Fruit fly (Drosophila melanogaster): Measurements from ENCODE around the gene CG13609.

CG13609 gene

dm6 chr3R:24276104-24277008 lies 49.5 kb downstream of the CG13609 start, which contains the start of gene Orct (continued):
- peak; percentile 50 for TF ChIP-seq CG6808 (GFP tag; optimal IDR thresholded peaks at IDR 0.05)
- peak; percentile 57 for TF ChIP-seq CG10631 (GFP tag; optimal IDR thresholded peaks at IDR 0.05)
- TF ChIP-seq CG32006 (GFP tag; optimal IDR thresholded peaks at IDR 0.05) = peak; percentile 74
- TF ChIP-seq fd59A (GFP tag; optimal IDR thresholded peaks at IDR 0.05) = peak; percentile 44
- TF ChIP-seq Ets21C (GFP tag; optimal IDR thresholded peaks at IDR 0.05) = peak; percentile 5
- no peak for TF ChIP-seq CG6854 (GFP tag; optimal IDR thresholded peaks at IDR 0.05)
- TF ChIP-seq Hr38 (GFP tag; optimal IDR thresholded peaks at IDR 0.05) = no peak
- TF ChIP-seq Eip93F (GFP tag; optimal IDR thresholded peaks at IDR 0.05) = peak; percentile 35
- TF ChIP-seq Blimp-1 (GFP tag; optimal IDR thresholded peaks at IDR 0.05) = peak; percentile 44
- TF ChIP-seq svp (GFP tag) = peak; percentile 86
- peak; percentile 57 for TF ChIP-seq OdsH (GFP tag; optimal IDR thresholded peaks at IDR 0.05)
- TF ChIP-seq CG6276 (GFP tag; optimal IDR thresholded peaks at IDR 0.05) = peak; percentile 44
- peak; percentile 17 to 24 for TF ChIP-seq salr (GFP tag; optimal IDR thresholded peaks at IDR 0.05)
- peak; percentile 85 for TF ChIP-seq esn (GFP tag; optimal IDR thresholded peaks at IDR 0.05)
- peak; percentile 71 for TF ChIP-seq pdm3 (GFP tag; optimal IDR thresholded peaks at IDR 0.05)
- no peak for TF ChIP-seq CG11294 (GFP tag; IDR thresholded peaks at IDR 0.05)
- peak; percentile 50 for TF ChIP-seq net (GFP tag; optimal IDR thresholded peaks at IDR 0.05)
- peak; percentile 43; the same call in 1 of the 2 replicates for TF ChIP-seq Gug (GFP tag; IDR thresholded peaks at IDR 0.05)

All from whole organism, prepupa.